Worm (Caenorhabditis elegans) whole organism, L2 larva: ENCODE measurements around the gene col-104.

Source experiments
- aly-2 ChIP-seq: fragments of 150-350 bp; optimal IDR thresholded peaks from 2 replicates; lab custom pipeline; 2014; ENCODE audit warnings: missing biosample characterization, missing genetic modification characterization
- ama-1 ChIP-seq: fragments of 150-350 bp; optimal IDR thresholded peaks from 2 replicates; lab custom pipeline; 2018; ENCODE audit warnings: inconsistent platforms
- dmd-4 ChIP-seq: sonication (generic microtip); optimal IDR thresholded peaks from 2 replicates; lab custom pipeline; 2017; ENCODE audit warnings: missing biosample characterization, missing genetic modification characterization
- egl-27 ChIP-seq: sonication (generic microtip); optimal IDR thresholded peaks from 3 replicates; lab custom pipeline; 2017; ENCODE audit warnings: missing biosample characterization, missing genetic modification reagents, missing genetic modification characterization
- nhr-11 ChIP-seq: fragments of 150-350 bp; optimal IDR thresholded peaks from 2 replicates; lab custom pipeline; 2014; ENCODE audit warnings: missing biosample characterization, missing genetic modification characterization
- nhr-129 ChIP-seq: fragments of 150-350 bp; optimal IDR thresholded peaks from 2 replicates; lab custom pipeline; 2014; ENCODE audit warnings: missing biosample characterization, missing genetic modification characterization
- nhr-237 ChIP-seq: fragments of 150-350 bp; optimal IDR thresholded peaks from 2 replicates; lab custom pipeline; 2014; ENCODE audit warnings: missing biosample characterization, missing genetic modification characterization
- nhr-25 ChIP-seq: fragments of 150-350 bp; sonication (generic microtip); optimal IDR thresholded peaks from 3 replicates; lab custom pipeline; 2014; ENCODE audit warnings: missing biosample characterization, missing genetic modification characterization
- unc-39 ChIP-seq: fragments of 150-350 bp; optimal IDR thresholded peaks from 2 replicates; lab custom pipeline; 2014; ENCODE audit warnings: missing biosample characterization, missing genetic modification characterization
- unc-62 ChIP-seq: fragments of 150-350 bp; optimal IDR thresholded peaks from 2 replicates; lab custom pipeline; 2014; ENCODE audit warnings: missing biosample characterization, missing genetic modification reagents, missing genetic modification characterization
- ztf-11 ChIP-seq: sonication (generic microtip); optimal IDR thresholded peaks from 2 replicates; lab custom pipeline; 2017; ENCODE audit warnings: missing biosample characterization, missing genetic modification characterization

ce11 chrIV:1403960-1404359, 48.9 kb upstream of the col-104 start:
- TF ChIP-seq nhr-237 (tag; lab: Kevin White, UChicago) (no peak), ztf-11 (no peak), ama-1 (lab: Kevin White, UChicago) (no peak), unc-62 (GFP tag; lab: Kevin White, UChicago) (no peak), nhr-11 (tag; lab: Kevin White, UChicago) (no peak), dmd-4 (tag; lab: Kevin White, UChicago) (no peak), egl-27 (tag; lab: Kevin White, UChicago) (no peak), nhr-129 (tag; lab: Kevin White, UChicago) (no peak), unc-39 (tag; lab: Kevin White, UChicago) (no peak), aly-2 (no peak), nhr-25 (tag; lab: Kevin White, UChicago) (no peak)
